Worm (Caenorhabditis elegans) whole organism, L2 larva: ENCODE results near the gene cyp-33C11.
A peak's percentile ranks its signal among the peaks of the same experiment; 100 is the strongest.

Source experiments
- C34F6.9 ChIP-seq: fragments of 150-350 bp; optimal IDR thresholded peaks from 2 replicates; lab custom pipeline; 2014; ENCODE audit warnings: missing biosample characterization, missing genetic modification characterization
- F13H6.1 ChIP-seq: sonication (generic microtip); optimal IDR thresholded peaks from 2 replicates; lab custom pipeline; 2016; ENCODE audit warnings: missing genetic modification characterization, missing compliant biosample characterization
- Y55F3AM.14 ChIP-seq: fragments of 200-800 bp; sonication (Bioruptor generic); optimal IDR thresholded peaks from 2 replicates; lab custom pipeline; 2018; ENCODE audit warnings: mild to moderate bottlenecking, missing genetic modification characterization, missing compliant biosample characterization
- ZK546.5 ChIP-seq: sonication (generic microtip); optimal IDR thresholded peaks from 2 replicates; lab custom pipeline; 2017; ENCODE audit warnings: missing biosample characterization, missing genetic modification characterization
- alr-1 ChIP-seq: fragments of 150-350 bp; optimal IDR thresholded peaks from 2 replicates; lab custom pipeline; 2014; ENCODE audit warnings: missing biosample characterization, missing genetic modification characterization
- aly-2 ChIP-seq: fragments of 150-350 bp; optimal IDR thresholded peaks from 2 replicates; lab custom pipeline; 2014; ENCODE audit warnings: missing biosample characterization, missing genetic modification characterization
- ama-1 ChIP-seq: fragments of 150-350 bp; optimal IDR thresholded peaks from 2 replicates; lab custom pipeline; 2018; ENCODE audit warnings: inconsistent platforms
- blmp-1 ChIP-seq: sonication (generic microtip); optimal IDR thresholded peaks from 2 replicates; lab custom pipeline; 2017; ENCODE audit warnings: missing genetic modification characterization, mild to moderate bottlenecking, missing compliant biosample characterization, antibody characterized with exemption, moderate library complexity; ENCODE audit not compliant: insufficient read depth
- ceh-16 ChIP-seq: fragments of 150-350 bp; optimal IDR thresholded peaks from 2 replicates; lab custom pipeline; 2014; ENCODE audit warnings: missing biosample characterization, missing genetic modification characterization
- crh-2 ChIP-seq: sonication (generic microtip); optimal IDR thresholded peaks from 2 replicates; lab custom pipeline; 2017; ENCODE audit warnings: missing biosample characterization, missing genetic modification characterization
- dmd-4 ChIP-seq: sonication (generic microtip); optimal IDR thresholded peaks from 2 replicates; lab custom pipeline; 2017; ENCODE audit warnings: missing biosample characterization, missing genetic modification characterization
- egl-27 ChIP-seq: sonication (generic microtip); optimal IDR thresholded peaks from 3 replicates; lab custom pipeline; 2017; ENCODE audit warnings: missing biosample characterization, missing genetic modification reagents, missing genetic modification characterization
- fos-1 ChIP-seq: fragments of 150-350 bp; optimal IDR thresholded peaks from 2 replicates; lab custom pipeline; 2014; ENCODE audit warnings: missing biosample characterization, missing genetic modification characterization
- gmeb-1 ChIP-seq: fragments of 150-350 bp; optimal IDR thresholded peaks from 2 replicates; lab custom pipeline; 2014; ENCODE audit warnings: missing biosample characterization, missing genetic modification characterization
- lin-11 ChIP-seq: fragments of 150-350 bp; sonication (generic microtip); optimal IDR thresholded peaks from 2 replicates; lab custom pipeline; 2014; ENCODE audit warnings: missing biosample characterization, missing genetic modification characterization, inconsistent platforms, mixed read lengths
- lin-13 ChIP-seq: fragments of 150-350 bp; optimal IDR thresholded peaks from 2 replicates; lab custom pipeline; 2014; ENCODE audit warnings: missing biosample characterization, missing genetic modification reagents, missing genetic modification characterization
- lin-39 ChIP-seq: fragments of 150-350 bp; optimal IDR thresholded peaks from 2 replicates; lab custom pipeline; 2014; ENCODE audit warnings: missing biosample characterization, missing genetic modification reagents, missing genetic modification characterization
- lsy-2 ChIP-seq, 2 experiments: fragments of 150-350 bp in 1 of 2; sonication (generic microtip) in 1 of 2; optimal IDR thresholded peaks; 2 replicates each; lab custom pipeline; 2014 to 2017; ENCODE audit warnings: missing biosample characterization in 2 of 2, missing genetic modification characterization in 2 of 2
- mbf-1 ChIP-seq: sonication (generic microtip); optimal IDR thresholded peaks from 2 replicates; lab custom pipeline; 2017; ENCODE audit warnings: missing biosample characterization, missing genetic modification characterization
- mdl-1 ChIP-seq, 2 experiments: fragments of 150-350 bp in 1 of 2; sonication (generic microtip) in 1 of 2; optimal IDR thresholded peaks; 2 replicates each; lab custom pipeline; 2017; ENCODE audit warnings: missing biosample characterization in 2 of 2, missing genetic modification characterization in 2 of 2
- nhr-10 ChIP-seq: sonication (generic microtip); optimal IDR thresholded peaks from 2 replicates; lab custom pipeline; 2017; ENCODE audit warnings: missing biosample characterization, missing genetic modification characterization
- nhr-129 ChIP-seq: fragments of 150-350 bp; optimal IDR thresholded peaks from 2 replicates; lab custom pipeline; 2014; ENCODE audit warnings: missing biosample characterization, missing genetic modification characterization
- nhr-21 ChIP-seq: fragments of 150-350 bp; optimal IDR thresholded peaks from 2 replicates; lab custom pipeline; 2014; ENCODE audit warnings: missing biosample characterization, missing genetic modification characterization
- nhr-23 ChIP-seq: fragments of 150-350 bp; optimal IDR thresholded peaks from 2 replicates; lab custom pipeline; 2014; ENCODE audit warnings: missing biosample characterization, missing genetic modification reagents, missing genetic modification characterization
- nhr-237 ChIP-seq: fragments of 150-350 bp; optimal IDR thresholded peaks from 2 replicates; lab custom pipeline; 2014; ENCODE audit warnings: missing biosample characterization, missing genetic modification characterization
- nhr-25 ChIP-seq: fragments of 150-350 bp; sonication (generic microtip); optimal IDR thresholded peaks from 3 replicates; lab custom pipeline; 2014; ENCODE audit warnings: missing biosample characterization, missing genetic modification characterization
- nhr-6 ChIP-seq: fragments of 150-350 bp; optimal IDR thresholded peaks from 2 replicates; lab custom pipeline; 2014; ENCODE audit warnings: missing biosample characterization, missing genetic modification characterization
- nhr-77 ChIP-seq: fragments of 150-350 bp; optimal IDR thresholded peaks from 2 replicates; lab custom pipeline; 2014; ENCODE audit warnings: missing biosample characterization, missing genetic modification characterization
- peb-1 ChIP-seq: fragments of 150-350 bp; optimal IDR thresholded peaks from 2 replicates; lab custom pipeline; 2014; ENCODE audit warnings: missing biosample characterization, missing genetic modification characterization
- sem-4 ChIP-seq: fragments of 150-350 bp; optimal IDR thresholded peaks from 2 replicates; lab custom pipeline; 2014; ENCODE audit warnings: missing biosample characterization, missing genetic modification reagents, missing genetic modification characterization
- sma-3 ChIP-seq: sonication (generic microtip); optimal IDR thresholded peaks from 2 replicates; lab custom pipeline; 2016; ENCODE audit warnings: missing genetic modification reagents, missing genetic modification characterization, missing compliant biosample characterization
- sma-9 ChIP-seq, 2 experiments: fragments of 150-350 bp in 1 of 2; sonication (generic microtip) in 1 of 2; optimal IDR thresholded peaks; 2 replicates each; lab custom pipeline; 2014 to 2016; ENCODE audit warnings: missing genetic modification characterization in 2 of 2, mild to moderate bottlenecking in 1 of 2, missing biosample characterization in 1 of 2, missing compliant biosample characterization in 1 of 2, missing genetic modification reagents in 1 of 2, moderate library complexity in 1 of 2
- snpc-4 ChIP-seq: fragments of 150-350 bp; optimal IDR thresholded peaks from 2 replicates; lab custom pipeline; 2014; ENCODE audit warnings: missing biosample characterization, missing genetic modification characterization
- unc-39 ChIP-seq: fragments of 150-350 bp; optimal IDR thresholded peaks from 2 replicates; lab custom pipeline; 2014; ENCODE audit warnings: missing biosample characterization, missing genetic modification characterization
- unc-55 ChIP-seq: fragments of 150-350 bp; sonication (generic microtip); optimal IDR thresholded peaks from 3 replicates; lab custom pipeline; 2014; ENCODE audit warnings: missing biosample characterization, missing genetic modification reagents, missing genetic modification characterization
- zag-1 ChIP-seq: fragments of 150-350 bp; optimal IDR thresholded peaks from 2 replicates; lab custom pipeline; 2014; ENCODE audit warnings: missing biosample characterization, missing genetic modification characterization
- ztf-1 ChIP-seq: fragments of 200-800 bp; sonication (Bioruptor generic); conservative IDR thresholded peaks from 2 replicates; pipeline ENCODE4 v1.3.6; 2022; ENCODE audit warnings: missing genetic modification characterization, missing compliant biosample characterization
- ztf-11 ChIP-seq: sonication (generic microtip); optimal IDR thresholded peaks from 2 replicates; lab custom pipeline; 2017; ENCODE audit warnings: missing biosample characterization, missing genetic modification characterization
- ztf-4 ChIP-seq: fragments of 150-350 bp; optimal IDR thresholded peaks from 2 replicates; lab custom pipeline; 2014; ENCODE audit warnings: missing biosample characterization, missing genetic modification characterization

Gene cyp-33C11

ce11 chrV:723895-724352 lies 11.1 kb upstream of the cyp-33C11 start, which contains the start of gene fbxb-72:
Gene fbxb-72 (minus strand): TSS chrV:723952.
- TF ChIP-seq sma-9 (GFP tag; optimal IDR thresholded peaks at IDR 0.05; lab: Kevin White, UChicago) (peak; percentile 77), sma-9 (tag; optimal IDR thresholded peaks at IDR 0.05; lab: Kevin White, UChicago) (no peak), nhr-129 (tag; lab: Kevin White, UChicago) (peak; percentile 88), unc-39 (tag; lab: Kevin White, UChicago) (no peak), mdl-1 (tag; optimal IDR thresholded peaks at IDR 0.05; lab: Kevin White, UChicago) (no peak), aly-2 (tag; lab: Kevin White, UChicago) (peak; percentile 5), Y55F3AM.14 (GFP tag; lab: Kevin White, UChicago) (peak; percentile 90), ztf-1 (0 out of 2 replicates have a peak, but pooled peaks have one; percentile 18), lin-11 (tag; lab: Kevin White, UChicago) (no peak), ZK546.5 (tag; lab: Kevin White, UChicago) (peak; percentile 17), ztf-4 (peak; percentile 89), dmd-4 (tag; lab: Kevin White, UChicago) (no peak), gmeb-1 (tag; lab: Kevin White, UChicago) (peak; percentile 46), unc-55 (GFP tag; lab: Kevin White, UChicago) (no peak), lsy-2 (tag; optimal IDR thresholded peaks at IDR 0.05; lab: Kevin White, UChicago) (peak in 1 of 2 experiments; percentile 87), alr-1 (tag; lab: Kevin White, UChicago) (no peak), nhr-10 (tag; lab: Kevin White, UChicago) (no peak), lin-39 (tag; lab: Kevin White, UChicago) (no peak), lin-13 (GFP tag; lab: Kevin White, UChicago) (peak; percentile 53), fos-1 (tag; lab: Kevin White, UChicago) (no peak), crh-2 (tag; lab: Kevin White, UChicago) (peak; percentile 85), nhr-23 (no peak), sem-4 (tag; lab: Kevin White, UChicago) (peak; percentile 8), blmp-1 (tag; lab: Kevin White, UChicago) (peak; percentile 73), sma-3 (GFP tag; lab: Kevin White, UChicago) (peak; percentile 70), ama-1 (lab: Kevin White, UChicago) (peak; percentile 98), C34F6.9 (tag; lab: Kevin White, UChicago) (peak; percentile 32), snpc-4 (tag; lab: Kevin White, UChicago) (peak; percentile 37), zag-1 (no peak), nhr-25 (peak; percentile 89), mbf-1 (tag; lab: Kevin White, UChicago) (no peak), nhr-6 (tag; lab: Kevin White, UChicago) (peak; percentile 63), nhr-21 (tag; lab: Kevin White, UChicago) (peak; percentile 95), F13H6.1 (tag; lab: Kevin White, UChicago) (peak; percentile 71), nhr-237 (tag; lab: Kevin White, UChicago) (no peak)

- TF ChIP-seq ztf-11 (no peak), ceh-16 (tag; lab: Kevin White, UChicago) (no peak), nhr-21 (tag; lab: Kevin White, UChicago) (no peak), nhr-77 (tag; lab: Kevin White, UChicago) (no peak), ama-1 (lab: Kevin White, UChicago) (no peak), nhr-23 (no peak), F13H6.1 (tag; lab: Kevin White, UChicago) (no peak), alr-1 (tag; lab: Kevin White, UChicago) (no peak), nhr-25 (no peak), lin-11 (tag; lab: Kevin White, UChicago) (no peak), mbf-1 (tag; lab: Kevin White, UChicago) (no peak)
These were observed 10.1 kb upstream of the cyp-33C11 start for ce11 chrV:722889-723288.

- no peak for TF ChIP-seq nhr-10 (tag; lab: Kevin White, UChicago)
- TF ChIP-seq peb-1 (tag; lab: Kevin White, UChicago): no peak
- TF ChIP-seq alr-1 (tag; lab: Kevin White, UChicago): no peak
- no peak for TF ChIP-seq egl-27 (tag; lab: Kevin White, UChicago)
- TF ChIP-seq zag-1: no peak
- no peak for TF ChIP-seq C34F6.9 (tag; lab: Kevin White, UChicago)
- TF ChIP-seq lsy-2 (tag; optimal IDR thresholded peaks at IDR 0.05; lab: Kevin White, UChicago): no peak
- no peak for TF ChIP-seq nhr-129 (tag; lab: Kevin White, UChicago)
- TF ChIP-seq nhr-23: no peak
These were observed 6.9 kb upstream of the cyp-33C11 start, which contains the start of gene srbc-40 for ce11 chrV:719731-720130. Gene srbc-40 (minus strand): TSS chrV:719831.
